Worm (Caenorhabditis elegans) whole organism, young adult: ENCODE measurements around the gene F13B12.3.

Source experiments
- F37B4.10 ChIP-seq: fragments of 200-800 bp; sonication (Bioruptor generic); IDR thresholded peaks from 2 replicates; pipeline ENCODE4 v1.3.6; 2022; ENCODE audit warnings: missing genetic modification characterization, missing compliant biosample characterization
- ama-1 ChIP-seq, 3 experiments: fragments of 150-350 bp in 1 of 3; sonication (generic microtip) in 2 of 3; optimal IDR thresholded peaks; 2 replicates each; lab custom pipeline; 2014 to 2018; ENCODE audit warnings: missing biosample characterization in 2 of 3, missing genetic modification characterization in 2 of 3, missing genetic modification reagents in 2 of 3
- cebp-2 ChIP-seq: fragments of 200-800 bp; sonication (Bioruptor generic); IDR thresholded peaks from 2 replicates; pipeline ENCODE4 v1.3.6; 2022; ENCODE audit warnings: missing genetic modification characterization, missing compliant biosample characterization
- ceh-100 ChIP-seq: fragments of 200-800 bp; sonication (Bioruptor generic); IDR thresholded peaks from 2 replicates; pipeline ENCODE4 v1.3.6; 2022; ENCODE audit warnings: missing genetic modification reagents, missing genetic modification characterization, missing compliant biosample characterization
- die-1 ChIP-seq: sonication (generic microtip); optimal IDR thresholded peaks from 2 replicates; lab custom pipeline; 2016; ENCODE audit warnings: missing genotype, mild to moderate bottlenecking, missing genetic modification characterization, missing compliant biosample characterization
- ekl-4 ChIP-seq: fragments of 200-800 bp; sonication (Bioruptor generic); IDR thresholded peaks from 2 replicates; pipeline ENCODE4 v1.3.6; 2022; ENCODE audit warnings: missing genetic modification reagents, missing genetic modification characterization, missing compliant biosample characterization
- him-1 ChIP-seq: sonication (generic microtip); optimal IDR thresholded peaks from 2 replicates; lab custom pipeline; 2016; ENCODE audit warnings: missing genotype, missing genetic modification reagents, missing genetic modification characterization, missing compliant biosample characterization
- lsy-27 ChIP-seq: sonication (generic microtip); optimal IDR thresholded peaks from 2 replicates; lab custom pipeline; 2017; ENCODE audit warnings: missing genetic modification characterization, mild to moderate bottlenecking, missing compliant biosample characterization, antibody characterized with exemption, missing genotype, borderline replicate concordance; ENCODE audit not compliant: insufficient read depth
- nhr-80 ChIP-seq: sonication (generic microtip); optimal IDR thresholded peaks from 2 replicates; lab custom pipeline; 2016; ENCODE audit warnings: missing genetic modification characterization, missing compliant biosample characterization
- snpc-1.1 ChIP-seq: sonication (generic microtip); optimal IDR thresholded peaks from 2 replicates; lab custom pipeline; 2017; ENCODE audit warnings: missing genetic modification characterization, mild to moderate bottlenecking, missing compliant biosample characterization, antibody characterized with exemption, moderate library complexity, missing genotype, missing genetic modification reagents; ENCODE audit not compliant: insufficient read depth
- snpc-4 ChIP-seq, 5 experiments: fragments of 150-350 bp in 1 of 5; sonication (generic microtip) in 4 of 5; optimal IDR thresholded peaks; 2 replicates each; lab custom pipeline; 2014 to 2018; ENCODE audit warnings: missing genetic modification characterization in 5 of 5, missing biosample characterization in 3 of 5, antibody characterized with exemption in 2 of 5, mild to moderate bottlenecking in 2 of 5, missing compliant biosample characterization in 2 of 5, missing genotype in 2 of 5, moderate library complexity in 2 of 5, missing genetic modification reagents in 1 of 5
- sptf-2 ChIP-seq: fragments of 200-800 bp; sonication (Bioruptor generic); optimal IDR thresholded peaks from 2 replicates; lab custom pipeline; 2018; ENCODE audit warnings: mild to moderate bottlenecking, missing genetic modification characterization, missing compliant biosample characterization
- unc-130 ChIP-seq: sonication (generic microtip); optimal IDR thresholded peaks from 2 replicates; lab custom pipeline; 2016; ENCODE audit warnings: missing genetic modification reagents, missing genetic modification characterization, missing compliant biosample characterization
- ztf-18 ChIP-seq: sonication (generic microtip); optimal IDR thresholded peaks from 2 replicates; lab custom pipeline; 2016; ENCODE audit warnings: missing genotype, mild to moderate bottlenecking, missing genetic modification characterization, missing compliant biosample characterization

- TF ChIP-seq snpc-1.1 (tag; lab: Kevin White, UChicago): no peak
- TF ChIP-seq ama-1 (optimal IDR thresholded peaks at IDR 0.05; lab: Kevin White, UChicago): no peak
- no peak for TF ChIP-seq ama-1 (GFP tag; optimal IDR thresholded peaks at IDR 0.05; lab: Kevin White, UChicago)
- no peak for TF ChIP-seq sptf-2 (GFP tag; lab: Kevin White, UChicago)
- TF ChIP-seq unc-130: no peak
- no peak for TF ChIP-seq ceh-100
- TF ChIP-seq die-1: no peak
- TF ChIP-seq F37B4.10: no peak
- no peak for TF ChIP-seq snpc-4 (GFP tag; optimal IDR thresholded peaks at IDR 0.05; lab: Kevin White, UChicago)
- TF ChIP-seq snpc-4 (tag; optimal IDR thresholded peaks at IDR 0.05; lab: Kevin White, UChicago): no peak
- TF ChIP-seq cebp-2 (GFP tag; lab: Robert Waterston, UW): no peak
- no peak for TF ChIP-seq nhr-80 (tag; lab: Kevin White, UChicago)
- TF ChIP-seq him-1 (tag; lab: Kevin White, UChicago): no peak
- TF ChIP-seq lsy-27 (tag; lab: Kevin White, UChicago): no peak
- no peak for TF ChIP-seq ekl-4 (GFP tag; lab: Robert Waterston, UW)
- no peak for TF ChIP-seq ztf-18 (tag; lab: Kevin White, UChicago)
Measured at ce11 chrIV:10394858-10395257, 44.1 kb upstream of the F13B12.3 start, which contains the start of gene R10H10.4.
